Worm (Caenorhabditis elegans) whole organism, mixed stage, embryonic: ENCODE measurements around the gene F08F3.4.
A peak's percentile ranks its signal among the peaks of the same experiment; 100 is the strongest.

Experiments
- M03D4.4 ChIP-seq: sonication (generic microtip); optimal IDR thresholded peaks from 2 replicates; lab custom pipeline; 2017; ENCODE audit warnings: mild to moderate bottlenecking, missing genetic modification characterization, missing compliant biosample characterization
- bed-3 ChIP-seq: fragments of 200-800 bp; sonication (Bioruptor generic); optimal IDR thresholded peaks from 3 replicates; lab custom pipeline; 2018; ENCODE audit warnings: mild to moderate bottlenecking, missing genetic modification characterization, moderate library complexity, missing compliant biosample characterization
- blmp-1 ChIP-seq: fragments of 150-350 bp; optimal IDR thresholded peaks from 2 replicates; lab custom pipeline; 2014; ENCODE audit warnings: missing biosample characterization, missing genetic modification characterization
- ceh-39 ChIP-seq: fragments of 150-350 bp; optimal IDR thresholded peaks from 2 replicates; lab custom pipeline; 2014; ENCODE audit warnings: missing biosample characterization, missing genetic modification characterization
- ceh-43 ChIP-seq: fragments of 200-800 bp; sonication (Bioruptor generic); optimal IDR thresholded peaks from 2 replicates; lab custom pipeline; 2018; ENCODE audit warnings: mild to moderate bottlenecking, missing genetic modification characterization, moderate library complexity, missing compliant biosample characterization
- ceh-83 ChIP-seq: fragments of 200-800 bp; sonication (Bioruptor generic); optimal IDR thresholded peaks from 2 replicates; lab custom pipeline; 2018; ENCODE audit warnings: mild to moderate bottlenecking, missing genetic modification characterization, missing compliant biosample characterization
- ces-1 ChIP-seq: fragments of 150-350 bp; optimal IDR thresholded peaks from 2 replicates; lab custom pipeline; 2014; ENCODE audit warnings: missing biosample characterization, missing genetic modification reagents, missing genetic modification characterization
- cnd-1 ChIP-seq: fragments of 200-800 bp; sonication (Bioruptor generic); optimal IDR thresholded peaks from 2 replicates; lab custom pipeline; 2018; ENCODE audit warnings: mild to moderate bottlenecking, missing genetic modification characterization, missing compliant biosample characterization
- drap-1 ChIP-seq: fragments of 200-800 bp; sonication (Bioruptor generic); optimal IDR thresholded peaks from 3 replicates; lab custom pipeline; 2018; ENCODE audit warnings: mild to moderate bottlenecking, missing genetic modification characterization, missing compliant biosample characterization
- elt-1 ChIP-seq: sonication (generic microtip); optimal IDR thresholded peaks from 2 replicates; lab custom pipeline; 2017; ENCODE audit warnings: missing genetic modification characterization, mild to moderate bottlenecking, missing compliant biosample characterization, antibody characterized with exemption, moderate library complexity, borderline replicate concordance; ENCODE audit not compliant: insufficient read depth
- elt-3 ChIP-seq: fragments of 150-350 bp; optimal IDR thresholded peaks from 2 replicates; lab custom pipeline; 2014; ENCODE audit warnings: missing biosample characterization, missing genetic modification characterization
- ham-2 ChIP-seq: fragments of 200-800 bp; sonication (Bioruptor generic); optimal IDR thresholded peaks from 2 replicates; lab custom pipeline; 2018; ENCODE audit warnings: mild to moderate bottlenecking, missing genetic modification characterization, missing compliant biosample characterization
- hlh-1 ChIP-seq: fragments of 150-350 bp; optimal IDR thresholded peaks from 2 replicates; lab custom pipeline; 2014; ENCODE audit warnings: missing biosample characterization, missing genetic modification reagents, missing genetic modification characterization
- lin-13 ChIP-seq: fragments of 150-350 bp; optimal IDR thresholded peaks from 2 replicates; lab custom pipeline; 2014; ENCODE audit warnings: missing biosample characterization, missing genetic modification characterization
- lin-32 ChIP-seq: fragments of 200-800 bp; sonication (Bioruptor generic); optimal IDR thresholded peaks from 2 replicates; lab custom pipeline; 2018; ENCODE audit warnings: mild to moderate bottlenecking, missing genetic modification characterization, missing compliant biosample characterization
- lsy-2 ChIP-seq: fragments of 150-350 bp; optimal IDR thresholded peaks from 2 replicates; lab custom pipeline; 2014; ENCODE audit warnings: missing biosample characterization, missing genetic modification characterization
- mep-1 ChIP-seq: fragments of 150-350 bp; optimal IDR thresholded peaks from 2 replicates; lab custom pipeline; 2017; ENCODE audit warnings: missing biosample characterization, missing genetic modification reagents, missing genetic modification characterization, inconsistent platforms
- nhr-12 ChIP-seq: fragments of 150-350 bp; optimal IDR thresholded peaks from 2 replicates; lab custom pipeline; 2014; ENCODE audit warnings: missing biosample characterization, missing genetic modification characterization
- nhr-2 ChIP-seq: fragments of 150-350 bp; optimal IDR thresholded peaks from 2 replicates; lab custom pipeline; 2014; ENCODE audit warnings: missing biosample characterization, missing genetic modification characterization
- nhr-76 ChIP-seq: sonication (generic microtip); optimal IDR thresholded peaks from 2 replicates; lab custom pipeline; 2017; ENCODE audit warnings: missing biosample characterization, missing genetic modification characterization
- pha-4 ChIP-seq: fragments of 150-350 bp; optimal IDR thresholded peaks from 2 replicates; lab custom pipeline; 2018; ENCODE audit warnings: missing biosample characterization, missing genetic modification reagents, missing genetic modification characterization
- sem-2 ChIP-seq: fragments of 200-800 bp; sonication (Bioruptor generic); optimal IDR thresholded peaks from 2 replicates; lab custom pipeline; 2018; ENCODE audit warnings: mild to moderate bottlenecking, missing genetic modification characterization, missing compliant biosample characterization
- snpc-4 ChIP-seq: fragments of 150-350 bp; optimal IDR thresholded peaks from 2 replicates; lab custom pipeline; 2014; ENCODE audit warnings: missing biosample characterization, missing genetic modification characterization
- sptf-1 ChIP-seq: sonication (generic microtip); optimal IDR thresholded peaks from 2 replicates; lab custom pipeline; 2017; ENCODE audit warnings: mild to moderate bottlenecking, missing genetic modification characterization, moderate library complexity, missing compliant biosample characterization
- tbx-8 ChIP-seq: fragments of 200-800 bp; sonication (Bioruptor generic); optimal IDR thresholded peaks from 2 replicates; lab custom pipeline; 2018; ENCODE audit warnings: mild to moderate bottlenecking, missing genetic modification characterization, moderate library complexity, missing compliant biosample characterization
- unc-120 ChIP-seq: sonication (generic microtip); optimal IDR thresholded peaks from 2 replicates; lab custom pipeline; 2017; ENCODE audit warnings: missing genetic modification characterization, missing compliant biosample characterization; ENCODE audit not compliant: poor library complexity, severe bottlenecking
- unc-39 ChIP-seq: fragments of 150-350 bp; optimal IDR thresholded peaks from 2 replicates; lab custom pipeline; 2014; ENCODE audit warnings: missing biosample characterization, missing genetic modification characterization
- unc-62 ChIP-seq: fragments of 150-350 bp; optimal IDR thresholded peaks from 2 replicates; lab custom pipeline; 2014; ENCODE audit warnings: missing biosample characterization, missing genetic modification reagents, missing genetic modification characterization
- zip-8 ChIP-seq: fragments of 150-350 bp; optimal IDR thresholded peaks from 2 replicates; lab custom pipeline; 2014; ENCODE audit warnings: missing biosample characterization, missing genetic modification characterization
- ztf-11 ChIP-seq: fragments of 150-350 bp; optimal IDR thresholded peaks from 2 replicates; lab custom pipeline; 2014; ENCODE audit warnings: missing biosample characterization, missing genetic modification characterization

Gene F08F3.4

DNA sequence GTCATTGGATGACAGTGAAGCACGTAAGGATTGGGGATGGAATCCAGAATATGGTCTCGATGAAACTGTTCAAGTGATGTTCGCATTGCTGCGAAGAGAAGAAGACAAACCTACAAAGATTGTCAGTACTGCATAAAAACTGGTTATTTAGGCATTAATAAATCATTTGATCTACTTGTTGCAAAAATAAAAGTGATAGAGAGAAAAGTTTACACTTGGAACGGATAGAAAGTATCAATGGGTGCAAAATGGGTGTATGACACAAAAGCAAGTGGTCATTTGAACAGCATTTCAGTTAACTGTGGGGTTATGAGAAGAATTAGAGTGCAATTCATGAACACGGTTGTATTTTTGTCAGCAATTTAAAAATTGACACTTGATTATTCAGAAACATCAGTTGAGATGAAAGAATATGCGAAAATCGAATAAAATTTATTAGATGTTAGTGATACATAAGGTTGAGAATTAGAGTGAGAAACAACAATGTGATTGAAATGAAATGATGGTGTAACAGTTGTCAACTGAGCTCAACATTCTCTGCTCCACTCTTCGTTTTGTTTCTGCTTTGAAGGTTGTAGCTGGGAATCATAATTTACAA lies 2.2 kb downstream of the F08F3.4 start, which contains the start of gene F08F3.10:
Gene F08F3.10, plus strand, starts transcription at position 548 of the 598 bp plus-strand sequence.
- peak; percentile 34 for TF ChIP-seq hlh-1 (tag; lab: Kevin White, UChicago)
- TF ChIP-seq ham-2 (GFP tag; lab: Kevin White, UChicago): no peak

DNA sequence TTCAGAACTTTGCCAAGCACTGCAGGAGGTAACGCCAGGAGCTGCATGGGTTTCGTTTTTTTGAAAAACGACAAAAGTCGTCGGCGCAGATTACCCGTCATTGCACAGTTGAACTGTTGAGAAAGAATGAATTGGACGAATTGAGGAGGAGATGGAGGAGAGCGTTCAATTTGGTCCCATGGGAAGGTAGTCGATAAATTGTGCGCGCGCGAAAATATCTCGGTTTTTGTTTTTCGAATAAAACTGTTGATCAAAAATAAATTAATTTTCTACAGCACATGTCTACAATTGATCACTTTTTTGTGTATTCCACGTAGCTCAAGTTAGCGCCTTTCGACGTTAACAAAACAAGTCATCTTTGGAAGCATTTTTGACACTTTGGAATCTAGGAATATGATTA lies 9.2 kb downstream of the F08F3.4 start, which contains the start of gene F08F3.6:
Gene F08F3.6, minus strand, starts transcription at position 153 of the 400 bp plus-strand sequence.
- no peak for TF ChIP-seq drap-1
- no peak for TF ChIP-seq ceh-43 (GFP tag; lab: Kevin White, UChicago)
- TF ChIP-seq nhr-76 (tag; lab: Kevin White, UChicago): no peak
- no peak for TF ChIP-seq snpc-4 (tag; lab: Kevin White, UChicago)
- no peak for TF ChIP-seq lsy-2 (tag; lab: Kevin White, UChicago)
- TF ChIP-seq unc-39 (tag; lab: Kevin White, UChicago): no peak
- no peak for TF ChIP-seq M03D4.4 (tag; lab: Kevin White, UChicago)
- no peak for TF ChIP-seq nhr-2 (tag; lab: Kevin White, UChicago)
- TF ChIP-seq tbx-8 (GFP tag; lab: Kevin White, UChicago): no peak

DNA sequence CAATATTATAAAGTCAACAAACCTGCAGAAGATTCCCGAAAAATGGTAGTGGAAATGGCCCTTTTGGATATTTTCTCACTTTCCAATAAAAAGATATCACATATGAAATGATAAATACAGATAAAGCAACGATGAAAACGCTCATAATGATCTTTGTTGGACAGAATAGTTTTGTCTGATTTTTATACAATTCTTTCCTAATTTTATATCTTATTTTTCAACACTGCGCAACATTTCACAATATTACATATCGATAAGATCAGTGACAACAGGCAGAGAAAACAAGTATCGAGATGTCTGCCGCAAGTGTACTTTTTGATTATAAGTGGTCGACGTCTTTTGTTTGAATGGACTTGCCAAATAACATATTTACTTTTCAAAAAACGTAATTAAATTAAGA lies 12.4 kb downstream of the F08F3.4 start, which contains the start of gene cyp-14A5:
Gene cyp-14A5, minus strand, starts transcription at position 163 of the 400 bp plus-strand sequence.
- peak; percentile 2 for TF ChIP-seq elt-1 (tag; lab: Kevin White, UChicago)
- no peak for TF ChIP-seq lsy-2 (tag; lab: Kevin White, UChicago)

DNA sequence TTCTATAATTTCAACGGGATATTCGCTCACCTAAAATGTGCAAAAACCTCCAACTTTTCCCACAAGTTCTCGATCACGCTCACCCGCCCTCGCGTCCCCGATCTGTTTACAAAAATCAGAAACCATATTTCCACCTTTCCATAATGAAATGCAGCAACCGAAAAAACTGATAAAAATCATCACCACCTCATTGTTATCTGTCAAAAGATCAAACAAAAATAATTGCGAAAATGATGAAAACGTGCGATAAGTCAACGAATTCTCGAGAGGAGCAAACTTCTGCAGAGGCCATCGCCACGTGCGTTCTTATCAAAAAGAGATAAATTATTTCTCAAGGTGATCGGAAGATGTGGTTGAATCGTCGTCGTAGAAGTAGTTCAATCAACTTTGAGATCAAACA lies 14.3 kb downstream of the F08F3.4 start:
- TF ChIP-seq cnd-1 (tag; lab: Kevin White, UChicago) (no peak), elt-1 (tag; lab: Kevin White, UChicago) (peak; percentile 81)

DNA sequence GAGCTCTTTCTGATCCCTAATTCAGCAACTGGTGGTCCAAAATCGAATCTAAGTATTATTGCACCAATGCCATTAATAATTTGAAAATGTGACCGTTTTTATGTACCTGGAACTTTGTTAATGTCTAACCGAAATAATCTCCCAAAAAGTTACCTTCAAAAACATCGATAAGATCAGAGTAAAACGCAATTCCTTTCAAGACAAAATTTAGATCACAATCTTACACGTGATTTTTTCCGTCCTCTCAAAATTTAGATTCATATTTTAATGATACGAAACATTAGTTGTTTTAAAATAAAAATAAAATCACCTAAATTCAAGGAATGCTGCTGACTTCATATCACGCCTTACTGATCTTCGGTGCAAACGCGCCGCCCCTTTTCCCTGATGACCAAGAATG lies 15.6 kb downstream of the F08F3.4 start:
- TF ChIP-seq bed-3 (GFP tag; lab: Kevin White, UChicago): no peak
- TF ChIP-seq blmp-1: no peak
- no peak for TF ChIP-seq unc-62 (GFP tag; lab: Kevin White, UChicago)
- TF ChIP-seq ceh-39 (tag; lab: Kevin White, UChicago): no peak
- no peak for TF ChIP-seq snpc-4 (tag; lab: Kevin White, UChicago)
- TF ChIP-seq zip-8: no peak
- no peak for TF ChIP-seq elt-1 (tag; lab: Kevin White, UChicago)
- TF ChIP-seq elt-3 (tag; lab: Kevin White, UChicago): no peak
- no peak for TF ChIP-seq unc-120
- TF ChIP-seq mep-1 (tag; lab: Kevin White, UChicago): no peak
- TF ChIP-seq sem-2: no peak
- TF ChIP-seq lsy-2 (tag; lab: Kevin White, UChicago): no peak
- no peak for TF ChIP-seq M03D4.4 (tag; lab: Kevin White, UChicago)
- TF ChIP-seq lin-32 (GFP tag; lab: Kevin White, UChicago): no peak

DNA sequence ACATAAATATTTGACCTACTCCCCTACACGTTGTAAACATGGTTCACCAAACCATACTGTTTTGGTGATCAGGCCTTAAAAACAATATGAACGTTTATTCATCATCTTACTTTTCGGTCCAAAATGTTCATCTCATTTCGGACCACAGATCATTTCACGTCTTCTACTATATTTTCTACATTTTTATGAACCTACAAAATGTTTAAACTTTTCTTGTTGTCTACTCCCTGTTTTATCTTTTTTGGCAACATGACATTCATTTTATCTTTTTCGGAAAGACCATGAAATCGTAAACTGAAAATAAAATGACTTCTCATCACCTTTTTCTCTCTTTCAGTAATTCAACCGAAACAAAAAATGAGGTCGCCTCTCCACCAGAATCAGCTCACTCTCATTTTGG lies 17.1 kb downstream of the F08F3.4 start, which contains the start of gene rhr-1:
Gene rhr-1, plus strand, starts transcription at position 301 of the 400 bp plus-strand sequence.
- no peak for TF ChIP-seq pha-4 (tag; lab: Kevin White, UChicago)
- no peak for TF ChIP-seq lin-13 (tag; lab: Kevin White, UChicago)
- no peak for TF ChIP-seq ces-1
- TF ChIP-seq unc-120: no peak
- TF ChIP-seq M03D4.4 (tag; lab: Kevin White, UChicago): no peak
- TF ChIP-seq ceh-83 (GFP tag; lab: Kevin White, UChicago): no peak
- TF ChIP-seq blmp-1: no peak
- no peak for TF ChIP-seq sem-2
- no peak for TF ChIP-seq unc-39 (tag; lab: Kevin White, UChicago)
- no peak for TF ChIP-seq nhr-12
- TF ChIP-seq tbx-8 (GFP tag; lab: Kevin White, UChicago): no peak
- no peak for TF ChIP-seq ceh-39 (tag; lab: Kevin White, UChicago)
- no peak for TF ChIP-seq lin-32 (GFP tag; lab: Kevin White, UChicago)
- no peak for TF ChIP-seq sptf-1 (tag; lab: Kevin White, UChicago)
- no peak for TF ChIP-seq ztf-11
- TF ChIP-seq drap-1: no peak
- TF ChIP-seq, all 35 proteins: peak for 0
